Worm (Caenorhabditis elegans) whole organism, L2 larva: ENCODE measurements around the gene K03H1.9.

Experiments used
- ZK546.5 ChIP-seq: sonication (generic microtip); optimal IDR thresholded peaks from 2 replicates; lab custom pipeline; 2017; ENCODE audit warnings: missing biosample characterization, missing genetic modification characterization
- aly-2 ChIP-seq: fragments of 150-350 bp; optimal IDR thresholded peaks from 2 replicates; lab custom pipeline; 2014; ENCODE audit warnings: missing biosample characterization, missing genetic modification characterization
- ama-1 ChIP-seq: fragments of 150-350 bp; optimal IDR thresholded peaks from 2 replicates; lab custom pipeline; 2018; ENCODE audit warnings: inconsistent platforms
- blmp-1 ChIP-seq: sonication (generic microtip); optimal IDR thresholded peaks from 2 replicates; lab custom pipeline; 2017; ENCODE audit warnings: missing genetic modification characterization, mild to moderate bottlenecking, missing compliant biosample characterization, antibody characterized with exemption, moderate library complexity; ENCODE audit not compliant: insufficient read depth
- egl-27 ChIP-seq: sonication (generic microtip); optimal IDR thresholded peaks from 3 replicates; lab custom pipeline; 2017; ENCODE audit warnings: missing biosample characterization, missing genetic modification reagents, missing genetic modification characterization
- fos-1 ChIP-seq: fragments of 150-350 bp; optimal IDR thresholded peaks from 2 replicates; lab custom pipeline; 2014; ENCODE audit warnings: missing biosample characterization, missing genetic modification characterization
- lin-13 ChIP-seq: fragments of 150-350 bp; optimal IDR thresholded peaks from 2 replicates; lab custom pipeline; 2014; ENCODE audit warnings: missing biosample characterization, missing genetic modification reagents, missing genetic modification characterization
- nhr-10 ChIP-seq: sonication (generic microtip); optimal IDR thresholded peaks from 2 replicates; lab custom pipeline; 2017; ENCODE audit warnings: missing biosample characterization, missing genetic modification characterization
- skn-1 ChIP-seq: sonication (generic microtip); optimal IDR thresholded peaks from 2 replicates; lab custom pipeline; 2017; ENCODE audit warnings: missing biosample characterization, missing genetic modification characterization
- snpc-4 ChIP-seq: fragments of 150-350 bp; optimal IDR thresholded peaks from 2 replicates; lab custom pipeline; 2014; ENCODE audit warnings: missing biosample characterization, missing genetic modification characterization
- zag-1 ChIP-seq: fragments of 150-350 bp; optimal IDR thresholded peaks from 2 replicates; lab custom pipeline; 2014; ENCODE audit warnings: missing biosample characterization, missing genetic modification characterization
- ztf-11 ChIP-seq: sonication (generic microtip); optimal IDR thresholded peaks from 2 replicates; lab custom pipeline; 2017; ENCODE audit warnings: missing biosample characterization, missing genetic modification characterization

DNA sequence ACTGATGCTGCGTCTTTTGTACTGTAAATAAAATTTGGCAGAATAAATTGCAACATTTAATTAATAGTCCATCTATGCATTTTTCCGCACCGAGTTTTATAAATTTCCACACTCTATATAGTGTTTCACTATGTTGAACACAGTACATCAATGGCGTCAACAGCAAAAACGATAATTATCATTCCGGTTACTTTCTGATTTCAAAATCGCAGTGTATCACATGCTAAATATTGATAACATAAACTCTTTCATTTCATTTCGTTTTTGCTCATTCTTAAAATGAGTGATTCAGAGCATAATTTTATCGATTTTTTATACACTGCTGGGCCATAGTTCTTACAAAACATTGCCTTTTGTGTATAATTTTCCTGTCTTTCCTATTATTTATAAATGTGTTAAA is 19.0 kb downstream of the K03H1.9 start:
- TF ChIP-seq skn-1 (tag; lab: Kevin White, UChicago) (no peak), fos-1 (tag; lab: Kevin White, UChicago) (peak; percentile 66), ztf-11 (no peak), aly-2 (no peak), ama-1 (lab: Kevin White, UChicago) (no peak), lin-13 (GFP tag; lab: Kevin White, UChicago) (no peak), egl-27 (no peak), ZK546.5 (tag; lab: Kevin White, UChicago) (no peak), nhr-10 (tag; lab: Kevin White, UChicago) (no peak), zag-1 (no peak), blmp-1 (tag; lab: Kevin White, UChicago) (no peak), snpc-4 (no peak)
